Worm (Caenorhabditis elegans): ENCODE measurements around the gene srxa-8.

ce11 chrX:13340970-13341369 lies 32.3 kb upstream of the srxa-8 start:
- TF ChIP-seq W03F9.2 (tag; optimal IDR thresholded peaks at IDR 0.05) (no peak), him-1 (tag; optimal IDR thresholded peaks at IDR 0.05) (no peak)

Data from whole organism, L4/young adult.